Worm (Caenorhabditis elegans) whole organism, dauer: ENCODE data around the gene B0294.1.

ENCODE experiments used
- unc-62 ChIP-seq: sonication (generic microtip); optimal IDR thresholded peaks from 2 replicates; lab custom pipeline; 2017; ENCODE audit warnings: missing biosample characterization, missing genetic modification reagents, missing genetic modification characterization

B0294.1 gene

ce11 chrX:1864946-1865345 lies 32.2 kb downstream of the B0294.1 start, which contains the start of gene tbx-41:
Gene tbx-41 (plus strand): TSS chrX:1865246.
- TF ChIP-seq unc-62 (GFP tag; lab: Kevin White, UChicago) = no peak

- TF ChIP-seq unc-62 (GFP tag; lab: Kevin White, UChicago) = no peak
Observed at ce11 chrX:1860422-1860821, 36.7 kb downstream of the B0294.1 start, which contains the start of gene T26C11.8. Gene T26C11.8 (plus strand): TSS chrX:1860722.

- no peak for TF ChIP-seq unc-62 (GFP tag; lab: Kevin White, UChicago)
Observed at ce11 chrX:1858616-1859015, 38.5 kb downstream of the B0294.1 start.

- no peak for TF ChIP-seq unc-62 (GFP tag; lab: Kevin White, UChicago)
Observed at ce11 chrX:1857777-1858176, 39.4 kb downstream of the B0294.1 start.

ce11 chrX:1856160-1856559 lies 41.0 kb downstream of the B0294.1 start, which contains the start of gene ceh-39:
Gene ceh-39 (minus strand): TSS chrX:1856172.
- no peak for TF ChIP-seq unc-62 (GFP tag; lab: Kevin White, UChicago)

- TF ChIP-seq unc-62 (GFP tag; lab: Kevin White, UChicago) = no peak
Observed at ce11 chrX:1853596-1853995, 43.5 kb downstream of the B0294.1 start, which contains the start of gene T26C11.9. Gene T26C11.9 (minus strand): TSS chrX:1853849.

ce11 chrX:1852636-1853035 lies 44.5 kb downstream of the B0294.1 start, which contains the start of gene ceh-21:
Gene ceh-21 (minus strand): TSS chrX:1852736.
- no peak for TF ChIP-seq unc-62 (GFP tag; lab: Kevin White, UChicago)

ce11 chrX:1850525-1850924 lies 46.6 kb downstream of the B0294.1 start:
- no peak for TF ChIP-seq unc-62 (GFP tag; lab: Kevin White, UChicago)

- no peak for TF ChIP-seq unc-62 (GFP tag; lab: Kevin White, UChicago)
Observed at ce11 chrX:1848575-1848974, 48.6 kb downstream of the B0294.1 start, which contains the start of gene ceh-41. Gene ceh-41 (minus strand): TSS chrX:1848675.

ce11 chrX:1847685-1848084 lies 49.5 kb downstream of the B0294.1 start:
- no peak for TF ChIP-seq unc-62 (GFP tag; lab: Kevin White, UChicago)
